Worm (Caenorhabditis elegans): ENCODE measurements around the gene F41E6.1.

ce11 chrV:8603272-8603671, 19.1 kb upstream of the F41E6.1 start, which contains the start of gene F41E6.5:
- TF ChIP-seq pha-4 (tag; optimal IDR thresholded peaks at IDR 0.05) (no peak), elt-3 (tag; optimal IDR thresholded peaks at IDR 0.05) (no peak), elt-1 (tag; optimal IDR thresholded peaks at IDR 0.05; ENCODE audit: borderline replicate concordance, insufficient read depth) (no peak), snpc-4 (tag; optimal IDR thresholded peaks at IDR 0.05) (no peak), nhr-76 (tag; optimal IDR thresholded peaks at IDR 0.05) (no peak)

Measured in whole organism, mixed stage, embryonic.